Worm (Caenorhabditis elegans): ENCODE measurements around the gene str-90.

ce11 chrV:8099306-8099705, 3.8 kb upstream of the str-90 start, which contains the start of gene sdz-23:
- TF ChIP-seq ets-7 (tag; optimal IDR thresholded peaks at IDR 0.05) (no peak), ceh-36 (tag; optimal IDR thresholded peaks at IDR 0.05) (no peak), hmbx-1 (tag; optimal IDR thresholded peaks at IDR 0.05) (no peak)

All from whole organism, early embryonic.